Fruit fly (Drosophila melanogaster): ENCODE results near the gene CG17075.

Gene CG17075

dm6 chr2L:252174-252573 lies 15.1 kb downstream of the CG17075 start, which contains the start of gene Rpp30 (continued):
- TF ChIP-seq H15 (GFP tag; IDR thresholded peaks at IDR 0.05): no peak
- TF ChIP-seq grn (GFP tag; optimal IDR thresholded peaks at IDR 0.05): no peak
- TF ChIP-seq Max (GFP tag; optimal IDR thresholded peaks at IDR 0.05): peak; percentile 60
- no peak for TF ChIP-seq Doc3 (GFP tag; IDR thresholded peaks at IDR 0.05; ENCODE audit: partially characterized antibody)
- no peak for TF ChIP-seq Oli (tag; optimal IDR thresholded peaks at IDR 0.05)
- TF ChIP-seq CG6813 (GFP tag; optimal IDR thresholded peaks at IDR 0.05): no peak
- no peak for TF ChIP-seq CG9817 (tag; optimal IDR thresholded peaks at IDR 0.05)
- TF ChIP-seq CG13296 (GFP tag; optimal IDR thresholded peaks at IDR 0.05): no peak
- TF ChIP-seq abd-A (tag; optimal IDR thresholded peaks at IDR 0.05): no peak
- no peak for TF ChIP-seq Hmx (GFP tag; optimal IDR thresholded peaks at IDR 0.05)
- no peak for TF ChIP-seq CG13775 (GFP tag; optimal IDR thresholded peaks at IDR 0.05)
- TF ChIP-seq CG11456 (GFP tag; IDR thresholded peaks at IDR 0.05): no peak
- TF ChIP-seq ranshi (GFP tag; IDR thresholded peaks at IDR 0.05): no peak
- TF ChIP-seq sc (optimal IDR thresholded peaks at IDR 0.05): no peak
- TF ChIP-seq sc (GFP tag; optimal IDR thresholded peaks at IDR 0.05): no peak
- no peak for TF ChIP-seq CG9609 (GFP tag; optimal IDR thresholded peaks at IDR 0.05)
- TF ChIP-seq CG9797 (GFP tag; optimal IDR thresholded peaks at IDR 0.05): peak; percentile 79
- TF ChIP-seq ci (GFP tag; IDR thresholded peaks at IDR 0.05): no peak
- no peak for TF ChIP-seq Drgx (GFP tag; IDR thresholded peaks at IDR 0.05)
- no peak for TF ChIP-seq CG15269 (tag; optimal IDR thresholded peaks at IDR 0.05)
- no peak for TF ChIP-seq CG43689 (GFP tag; IDR thresholded peaks at IDR 0.05)
- no peak for TF ChIP-seq bsh (GFP tag; optimal IDR thresholded peaks at IDR 0.05)
- no peak for TF ChIP-seq CG30020 (tag; optimal IDR thresholded peaks at IDR 0.05)
- TF ChIP-seq CG17568 (GFP tag; optimal IDR thresholded peaks at IDR 0.05): no peak
- TF ChIP-seq caup (GFP tag; optimal IDR thresholded peaks at IDR 0.05; ENCODE audit: severe bottlenecking): no peak
- TF ChIP-seq Hr78 (GFP tag; optimal IDR thresholded peaks at IDR 0.05): no peak
- peak; percentile 65 for TF ChIP-seq CG3847 (GFP tag; IDR thresholded peaks at IDR 0.05)
- no peak for TF ChIP-seq CG14014 (GFP tag; IDR thresholded peaks at IDR 0.05)
- peak; percentile 49 for TF ChIP-seq HmgZ (tag; optimal IDR thresholded peaks at IDR 0.05)
- no peak for TF ChIP-seq ATbp (GFP tag; optimal IDR thresholded peaks at IDR 0.05)
- TF ChIP-seq CkIIα-i1 (GFP tag; IDR thresholded peaks at IDR 0.05): no peak
- no peak for TF ChIP-seq Ptx1 (GFP tag; IDR thresholded peaks at IDR 0.05)
- no peak for TF ChIP-seq en (GFP tag; optimal IDR thresholded peaks at IDR 0.05)
- TF ChIP-seq CG4424 (GFP tag; optimal IDR thresholded peaks at IDR 0.05): no peak
- TF ChIP-seq CG7556 (GFP tag; optimal IDR thresholded peaks at IDR 0.05): no peak
- TF ChIP-seq C15 (GFP tag; IDR thresholded peaks at IDR 0.05): no peak
- no peak for TF ChIP-seq CG3065 (GFP tag; optimal IDR thresholded peaks at IDR 0.05)
- no peak for TF ChIP-seq sna (GFP tag; IDR thresholded peaks at IDR 0.05; ENCODE audit: partially characterized antibody)
- TF ChIP-seq sisA (GFP tag; IDR thresholded peaks at IDR 0.05): no peak
- no peak for TF ChIP-seq Hr39 (optimal IDR thresholded peaks at IDR 0.05)
- no peak for TF ChIP-seq Xrp1 (GFP tag; IDR thresholded peaks at IDR 0.05)
- no peak for TF ChIP-seq jigr1 (GFP tag; IDR thresholded peaks at IDR 0.05)
- no peak for TF ChIP-seq CG5180 (GFP tag; optimal IDR thresholded peaks at IDR 0.05)
- no peak for TF ChIP-seq usp (GFP tag; optimal IDR thresholded peaks at IDR 0.05)
- TF ChIP-seq Dek (tag; optimal IDR thresholded peaks at IDR 0.05): peak; percentile 22
- TF ChIP-seq Dref (GFP tag; IDR thresholded peaks at IDR 0.05): no peak
- no peak for TF ChIP-seq CG32532 (GFP tag; IDR thresholded peaks at IDR 0.05)
- peak; percentile 31 for TF ChIP-seq BEAF-32 (GFP tag; optimal IDR thresholded peaks at IDR 0.05)
- TF ChIP-seq D19B (GFP tag; optimal IDR thresholded peaks at IDR 0.05): no peak
- TF ChIP-seq unc-4 (GFP tag; IDR thresholded peaks at IDR 0.05; ENCODE audit: partially characterized antibody): no peak
- TF ChIP-seq dimm (GFP tag; IDR thresholded peaks at IDR 0.05): no peak
- TF ChIP-seq hth (optimal IDR thresholded peaks at IDR 0.05): no peak
- TF ChIP-seq danr (GFP tag; IDR thresholded peaks at IDR 0.05): no peak
